Fruit fly (Drosophila melanogaster) whole organism, embryonic: ENCODE results near the gene Arp3.

Source experiments
- BtbVII ChIP-seq: fragments of 200-800 bp; sonication (Bioruptor generic); optimal IDR thresholded peaks from 3 replicates; lab custom pipeline; 2017; ENCODE audit warnings: missing biosample characterization, mild to moderate bottlenecking, missing genetic modification characterization
- Bteb2 ChIP-seq: fragments of 200-800 bp; sonication (Bioruptor generic); optimal IDR thresholded peaks from 2 replicates; lab custom pipeline; 2016; ENCODE audit warnings: missing biosample characterization, missing genetic modification characterization
- CG10431 ChIP-seq: fragments of 200-800 bp; sonication (Bioruptor generic); optimal IDR thresholded peaks from 3 replicates; lab custom pipeline; 2018; ENCODE audit warnings: missing biosample characterization, mild to moderate bottlenecking, missing genetic modification characterization
- CG10959 ChIP-seq: fragments of 200-800 bp; sonication (Bioruptor generic); IDR thresholded peaks from 2 replicates; pipeline ENCODE4 v1.3.6; 2022; ENCODE audit warnings: missing biosample characterization, missing genetic modification characterization
- CG11696 ChIP-seq: fragments of 200-800 bp; sonication (Bioruptor generic); IDR thresholded peaks from 2 replicates; pipeline ENCODE4 v1.3.6; 2022; ENCODE audit warnings: missing biosample characterization, missing genetic modification characterization
- CG12391 ChIP-seq: fragments of 200-800 bp; sonication (Bioruptor generic); optimal IDR thresholded peaks from 3 replicates; lab custom pipeline; 2018; ENCODE audit warnings: missing biosample characterization, mild to moderate bottlenecking, missing genetic modification characterization, moderate library complexity
- CG13624 ChIP-seq: fragments of 200-800 bp; sonication (Bioruptor generic); optimal IDR thresholded peaks from 2 replicates; lab custom pipeline; 2016; ENCODE audit warnings: missing biosample characterization, missing genetic modification characterization
- CG17359 ChIP-seq: fragments of 200-800 bp; sonication (Bioruptor generic); optimal IDR thresholded peaks from 3 replicates; lab custom pipeline; 2018; ENCODE audit warnings: missing biosample characterization, mild to moderate bottlenecking, missing genetic modification characterization, moderate library complexity
- CG17385 ChIP-seq: fragments of 200-800 bp; sonication (Bioruptor generic); optimal IDR thresholded peaks from 3 replicates; lab custom pipeline; 2018; ENCODE audit warnings: missing biosample characterization, mild to moderate bottlenecking, missing genetic modification characterization
- CG17829 ChIP-seq: fragments of 200-800 bp; optimal IDR thresholded peaks from 2 replicates; lab custom pipeline; 2019; ENCODE audit warnings: missing biosample characterization, mild to moderate bottlenecking, missing genetic modification characterization, moderate library complexity
- CG18619 ChIP-seq: fragments of 200-800 bp; sonication (Bioruptor generic); optimal IDR thresholded peaks from 3 replicates; lab custom pipeline; 2017; ENCODE audit warnings: missing biosample characterization, mild to moderate bottlenecking, missing genetic modification characterization
- CG2202 ChIP-seq: fragments of 200-800 bp; sonication (Bioruptor generic); optimal IDR thresholded peaks from 2 replicates; lab custom pipeline; 2018; ENCODE audit warnings: missing biosample characterization, mild to moderate bottlenecking, missing genetic modification characterization
- CG4707 ChIP-seq: fragments of 200-800 bp; sonication (Bioruptor generic); optimal IDR thresholded peaks from 2 replicates; lab custom pipeline; 2018; ENCODE audit warnings: missing biosample characterization, mild to moderate bottlenecking, missing genetic modification characterization, moderate library complexity
- CG7357 ChIP-seq: fragments of 200-800 bp; sonication (Bioruptor generic); IDR thresholded peaks from 3 replicates; pipeline ENCODE4 v1.3.6; 2022; ENCODE audit warnings: missing biosample characterization, missing genetic modification characterization
- CG8388 ChIP-seq: fragments of 200-800 bp; sonication (Bioruptor generic); optimal IDR thresholded peaks from 2 replicates; lab custom pipeline; 2019; ENCODE audit warnings: missing biosample characterization, mild to moderate bottlenecking, missing genetic modification characterization, moderate library complexity
- CoRest ChIP-seq: fragments of 200-800 bp; sonication (Bioruptor generic); optimal IDR thresholded peaks from 3 replicates; lab custom pipeline; 2018; ENCODE audit warnings: missing biosample characterization, mild to moderate bottlenecking, missing genetic modification characterization, moderate library complexity
- D19A ChIP-seq: fragments of 200-800 bp; optimal IDR thresholded peaks from 3 replicates; lab custom pipeline; 2019; ENCODE audit warnings: missing biosample characterization, mild to moderate bottlenecking, missing genetic modification characterization, moderate library complexity
- Dek ChIP-seq: fragments of 200-800 bp; sonication (Bioruptor generic); optimal IDR thresholded peaks from 3 replicates; lab custom pipeline; 2019; ENCODE audit warnings: missing biosample characterization, mild to moderate bottlenecking, missing genetic modification characterization, moderate library complexity
- Ets65A ChIP-seq: fragments of 200-800 bp; sonication (Bioruptor generic); peaks from one replicate; lab custom pipeline; 2016; ENCODE audit warnings: missing biosample characterization, missing genetic modification characterization
- Fer1 ChIP-seq: fragments of 200-800 bp; sonication (Bioruptor generic); optimal IDR thresholded peaks from 2 replicates; lab custom pipeline; 2017; ENCODE audit warnings: missing biosample characterization, mild to moderate bottlenecking, missing genetic modification characterization
- Gug ChIP-seq: fragments of 200-800 bp; sonication (Bioruptor generic); IDR thresholded peaks from 4 replicates; pipeline ENCODE4 v1.3.6; 2022; ENCODE audit warnings: missing biosample characterization, missing genetic modification characterization
- MTF-1 ChIP-seq: fragments of 200-800 bp; sonication (Bioruptor generic); optimal IDR thresholded peaks from 2 replicates; lab custom pipeline; 2018; ENCODE audit warnings: missing biosample characterization, mild to moderate bottlenecking, missing genetic modification characterization, borderline replicate concordance
- Meics ChIP-seq: fragments of 200-800 bp; sonication (Bioruptor generic); optimal IDR thresholded peaks from 2 replicates; lab custom pipeline; 2017; ENCODE audit warnings: missing biosample characterization, mild to moderate bottlenecking, missing genetic modification characterization
- Nf-YA ChIP-seq: fragments of 200-800 bp; sonication (Bioruptor generic); IDR thresholded peaks from 2 replicates; pipeline ENCODE4 v1.3.6; 2022; ENCODE audit warnings: missing biosample characterization, missing genetic modification characterization
- Nf-YC ChIP-seq: fragments of 200-800 bp; optimal IDR thresholded peaks from 3 replicates; lab custom pipeline; 2019; ENCODE audit warnings: missing biosample characterization, mild to moderate bottlenecking, missing genetic modification characterization, moderate library complexity
- Sin3A ChIP-seq: fragments of >200 bp; optimal IDR thresholded peaks from 2 replicates; lab custom pipeline; 2018
- Sry-δ ChIP-seq: fragments of 200-800 bp; sonication (Bioruptor generic); optimal IDR thresholded peaks from 2 replicates; lab custom pipeline; 2016; ENCODE audit warnings: missing biosample characterization, missing genetic modification characterization
- Tbp ChIP-seq: fragments of >200 bp; optimal IDR thresholded peaks from 2 replicates; lab custom pipeline; 2018; ENCODE audit warnings: missing biosample characterization, missing genetic modification characterization
- Usf ChIP-seq: fragments of 200-800 bp; sonication (Bioruptor generic); optimal IDR thresholded peaks from 2 replicates; lab custom pipeline; 2017; ENCODE audit warnings: missing genotype, missing biosample characterization, missing genetic modification characterization
- ac ChIP-seq: fragments of 200-800 bp; sonication (Bioruptor generic); optimal IDR thresholded peaks from 3 replicates; lab custom pipeline; 2017; ENCODE audit warnings: missing biosample characterization, mild to moderate bottlenecking, missing genetic modification characterization
- az2 ChIP-seq: fragments of 200-800 bp; sonication (Bioruptor generic); optimal IDR thresholded peaks from 3 replicates; lab custom pipeline; 2016; ENCODE audit warnings: missing biosample characterization, missing genetic modification characterization
- btn ChIP-seq: fragments of 200-800 bp; sonication (Bioruptor generic); optimal IDR thresholded peaks from 2 replicates; lab custom pipeline; 2016; ENCODE audit warnings: missing biosample characterization, missing genetic modification characterization
- crc ChIP-seq: fragments of 200-800 bp; sonication (Bioruptor generic); optimal IDR thresholded peaks from 2 replicates; lab custom pipeline; 2016; ENCODE audit warnings: missing biosample characterization, missing genetic modification characterization
- da ChIP-seq: fragments of 200-800 bp; sonication (Bioruptor generic); optimal IDR thresholded peaks from 2 replicates; lab custom pipeline; 2016; ENCODE audit warnings: missing biosample characterization, missing genetic modification characterization
- en ChIP-seq: fragments of 200-800 bp; sonication (Bioruptor generic); optimal IDR thresholded peaks from 2 replicates; lab custom pipeline; 2016; ENCODE audit warnings: missing biosample characterization, missing genetic modification characterization
- ftz-f1 ChIP-seq: fragments of 200-800 bp; sonication (Bioruptor generic); optimal IDR thresholded peaks from 2 replicates; lab custom pipeline; 2016; ENCODE audit warnings: missing biosample characterization, missing genetic modification characterization
- gce ChIP-seq: fragments of 200-800 bp; sonication (Bioruptor generic); IDR thresholded peaks from 3 replicates; pipeline ENCODE4 v1.3.6; 2022; ENCODE audit warnings: missing biosample characterization, missing genetic modification characterization
- gsb-n ChIP-seq: fragments of 200-800 bp; sonication (Bioruptor generic); optimal IDR thresholded peaks from 3 replicates; lab custom pipeline; 2018; ENCODE audit warnings: missing biosample characterization, mild to moderate bottlenecking, missing genetic modification characterization
- her ChIP-seq: fragments of 200-800 bp; sonication (Bioruptor generic); optimal IDR thresholded peaks from 2 replicates; lab custom pipeline; 2016; ENCODE audit warnings: missing biosample characterization, missing genetic modification characterization
- inv ChIP-seq: fragments of 200-800 bp; sonication (Bioruptor generic); IDR thresholded peaks from 2 replicates; pipeline ENCODE4 v1.3.6; 2022; ENCODE audit warnings: missing biosample characterization, missing genetic modification characterization; ENCODE audit not compliant: partially characterized antibody
- luna ChIP-seq: fragments of 200-800 bp; sonication (Bioruptor generic); optimal IDR thresholded peaks from 2 replicates; lab custom pipeline; 2016; ENCODE audit warnings: missing biosample characterization, missing genetic modification characterization
- nau ChIP-seq: fragments of 200-800 bp; sonication (Bioruptor generic); optimal IDR thresholded peaks from 3 replicates; lab custom pipeline; 2017; ENCODE audit warnings: missing biosample characterization, mild to moderate bottlenecking, missing genetic modification characterization, missing genetic modification reagents
- pan ChIP-seq, 4 experiments: fragments of >200 bp in 3 of 4; fragments of 200-800 bp in 1 of 4; sonication (Bioruptor generic) in 1 of 4; optimal IDR thresholded peaks in 3 of 4; IDR thresholded peaks in 1 of 4; 2 replicates each; pipeline versions ENCODE4 v1.3.6 to Lab custom; 2017 to 2022; ENCODE audit warnings: missing biosample characterization in 2 of 4, missing genetic modification characterization in 2 of 4, mixed read lengths in 1 of 4
- row ChIP-seq: fragments of 200-800 bp; sonication (Bioruptor generic); IDR thresholded peaks from 3 replicates; pipeline ENCODE4 v1.3.6; 2022; ENCODE audit warnings: missing biosample characterization, missing genetic modification characterization
- sc ChIP-seq, 3 experiments: fragments of >200 bp in 2 of 3; fragments of 200-800 bp in 1 of 3; sonication (Bioruptor generic) in 1 of 3; optimal IDR thresholded peaks; 2 replicates in 2 of 3; 3 replicates in 1 of 3; lab custom pipeline; 2017; ENCODE audit warnings: mild to moderate bottlenecking in 1 of 3, missing biosample characterization in 1 of 3, missing genetic modification characterization in 1 of 3, missing genetic modification reagents in 1 of 3
- slou ChIP-seq: fragments of 200-800 bp; sonication (Bioruptor generic); optimal IDR thresholded peaks from 3 replicates; lab custom pipeline; 2016; ENCODE audit warnings: missing biosample characterization, missing genetic modification characterization
- tin ChIP-seq: fragments of 200-800 bp; sonication (Bioruptor generic); optimal IDR thresholded peaks from 3 replicates; lab custom pipeline; 2016; ENCODE audit warnings: missing biosample characterization, missing genetic modification characterization
- tll ChIP-seq, 2 experiments: fragments of 200-800 bp in 1 of 2; fragments of >200 bp in 1 of 2; sonication (Bioruptor generic) in 1 of 2; optimal IDR thresholded peaks; 2 replicates each; lab custom pipeline; 2017 to 2019; ENCODE audit warnings: missing biosample characterization in 2 of 2, missing genetic modification characterization in 2 of 2, mild to moderate bottlenecking in 1 of 2, moderate library complexity in 1 of 2
- trem ChIP-seq: fragments of 200-800 bp; optimal IDR thresholded peaks from 3 replicates; lab custom pipeline; 2019; ENCODE audit warnings: missing biosample characterization, mild to moderate bottlenecking, missing genetic modification characterization, moderate library complexity
- tx ChIP-seq: fragments of 200-800 bp; sonication (Bioruptor generic); optimal IDR thresholded peaks from 2 replicates; lab custom pipeline; 2016; ENCODE audit warnings: missing biosample characterization, missing genetic modification characterization
- vfl ChIP-seq: fragments of 200-800 bp; sonication (Bioruptor generic); optimal IDR thresholded peaks from 2 replicates; lab custom pipeline; 2016; ENCODE audit warnings: missing biosample characterization, missing genetic modification characterization

Arp3 gene

dm6 chr3L:8094652-8095129 lies 21.0 kb downstream of the Arp3 start (continued):
- TF ChIP-seq az2 (GFP tag; lab: Kevin White, UChicago) (no peak), slou (GFP tag; lab: Kevin White, UChicago) (no peak), Sin3A (lab: Kevin White, UChicago) (no peak), CG17359 (peak; percentile 11), tll (GFP tag; optimal IDR thresholded peaks at IDR 0.05; lab: Kevin White, UChicago) (no peak), ftz-f1 (no peak), vfl (GFP tag; lab: Kevin White, UChicago) (no peak), BtbVII (GFP tag; lab: Kevin White, UChicago) (peak; percentile 3), CG4707 (GFP tag; lab: Kevin White, UChicago) (no peak), pan (optimal IDR thresholded peaks at IDR 0.05; lab: Kevin White, UChicago) (no peak), pan (GFP tag; optimal IDR thresholded peaks at IDR 0.05 in 1 of 2, IDR thresholded peaks at IDR 0.05 in 1 of 2) (peak in 1 of 2 experiments; percentile 46), tx (GFP tag; lab: Kevin White, UChicago) (no peak), CG11696 (GFP tag; lab: Robert Waterston, UW) (no peak), CG17385 (GFP tag; lab: Kevin White, UChicago) (peak; percentile 60), crc (GFP tag; lab: Kevin White, UChicago) (no peak), ac (GFP tag; lab: Kevin White, UChicago) (no peak), nau (GFP tag; lab: Kevin White, UChicago) (no peak), tin (GFP tag; lab: Kevin White, UChicago) (no peak), trem (tag; lab: Kevin White, UChicago) (no peak), CG12391 (tag; lab: Kevin White, UChicago) (peak; percentile 25), Bteb2 (GFP tag; lab: Kevin White, UChicago) (no peak), Nf-YA (GFP tag; lab: Robert Waterston, UW) (no peak), CG13624 (GFP tag; lab: Kevin White, UChicago) (no peak), Meics (GFP tag; lab: Kevin White, UChicago) (peak; percentile 56), Gug (GFP tag; lab: Robert Waterston, UW) (no peak), btn (GFP tag; lab: Kevin White, UChicago) (no peak), luna (GFP tag; lab: Kevin White, UChicago) (no peak), Ets65A (GFP tag; lab: Kevin White, UChicago) (no peak), D19A (tag; lab: Kevin White, UChicago) (peak; percentile 38), gce (GFP tag; lab: Robert Waterston, UW) (no peak), Fer1 (no peak), sc (optimal IDR thresholded peaks at IDR 0.05; lab: Kevin White, UChicago) (no peak), sc (GFP tag; optimal IDR thresholded peaks at IDR 0.05; lab: Kevin White, UChicago) (no peak), Nf-YC (tag; lab: Kevin White, UChicago) (peak; percentile 7), row (GFP tag; lab: Robert Waterston, UW) (peak; percentile 46; the same call in 2 of the 3 replicates), Dek (tag; lab: Kevin White, UChicago) (no peak), en (GFP tag; lab: Kevin White, UChicago) (no peak), gsb-n (no peak), CG2202 (tag; lab: Kevin White, UChicago) (no peak), Tbp (GFP tag; lab: Kevin White, UChicago) (no peak), CG10959 (GFP tag; lab: Robert Waterston, UW) (no peak), inv (GFP tag; lab: Robert Waterston, UW) (no peak), CG18619 (GFP tag; lab: Kevin White, UChicago) (no peak), CoRest (tag; lab: Kevin White, UChicago) (peak; percentile 41), CG7357 (no peak), MTF-1 (GFP tag; lab: Kevin White, UChicago) (no peak), CG8388 (GFP tag; lab: Kevin White, UChicago) (no peak), Sry-δ (GFP tag; lab: Kevin White, UChicago) (no peak), da (GFP tag; lab: Kevin White, UChicago) (no peak), CG10431 (GFP tag; lab: Kevin White, UChicago) (no peak), CG17829 (peak; percentile 6), Usf (GFP tag; lab: Kevin White, UChicago) (no peak), her (no peak)
